Fruit fly (Drosophila melanogaster): ENCODE measurements around the gene Smr.

Smr gene

DNA sequence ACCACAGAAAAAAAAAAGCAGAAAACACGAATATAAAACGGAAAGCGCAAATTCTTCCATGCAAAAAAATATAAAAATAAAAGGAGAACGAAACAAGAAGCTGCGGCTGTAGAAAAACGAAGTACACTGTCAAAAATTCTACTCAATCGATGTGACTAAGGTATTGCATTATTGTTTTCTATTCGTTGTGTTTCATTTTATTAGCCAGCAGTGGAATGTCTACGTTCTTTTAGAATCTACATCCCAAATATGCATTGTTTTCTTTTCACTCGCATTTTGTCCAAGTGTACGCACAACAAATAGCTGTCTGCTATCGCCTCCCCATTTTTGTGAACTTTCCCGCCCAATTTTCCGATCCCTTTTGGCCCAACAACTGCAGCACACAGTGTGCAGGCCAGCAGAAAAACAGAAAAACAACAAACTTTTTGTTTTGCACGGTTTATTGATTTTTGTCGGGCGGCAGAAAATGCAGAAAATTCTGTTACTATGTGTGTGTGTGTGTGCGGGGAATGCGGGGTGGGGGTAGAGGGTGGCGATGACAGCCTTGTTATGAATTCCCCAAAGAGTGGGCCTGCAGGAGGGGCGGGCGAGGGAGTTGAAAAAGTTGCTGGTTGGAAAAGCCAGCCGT is 23.2 kb downstream of the Smr start (continued):
- TF ChIP-seq fd3F (GFP tag; optimal IDR thresholded peaks at IDR 0.05) (peak; percentile 3), ERR (GFP tag; optimal IDR thresholded peaks at IDR 0.05) (peak; percentile 47), tna (GFP tag; IDR thresholded peaks at IDR 0.05; ENCODE audit: partially characterized antibody) (no peak), CG17802 (tag; optimal IDR thresholded peaks at IDR 0.05) (peak; percentile 46), CG5953 (GFP tag; IDR thresholded peaks at IDR 0.05) (no peak), CG1024 (GFP tag; IDR thresholded peaks at IDR 0.05) (peak; percentile 36; the same call in 1 of the 2 replicates), Dfd (GFP tag; optimal IDR thresholded peaks at IDR 0.05) (no peak), GATAe (GFP tag; conservative IDR thresholded peaks at IDR 0.05) (no peak), chn (GFP tag; optimal IDR thresholded peaks at IDR 0.05) (peak; percentile 74), sd (tag; optimal IDR thresholded peaks at IDR 0.05) (no peak), CG10565 (GFP tag; optimal IDR thresholded peaks at IDR 0.05) (peak; percentile 37), CG8089 (GFP tag; optimal IDR thresholded peaks at IDR 0.05) (peak; percentile 74), ewg (GFP tag; optimal IDR thresholded peaks at IDR 0.05) (peak; percentile 38), D (optimal IDR thresholded peaks at IDR 0.05) (no peak), D (GFP tag; optimal IDR thresholded peaks at IDR 0.05) (peak; percentile 72), Rfx (GFP tag; IDR thresholded peaks at IDR 0.05) (peak; percentile 42; the same call in 1 of the 2 replicates), CG34224 (GFP tag; IDR thresholded peaks at IDR 0.05; ENCODE audit: partially characterized antibody) (no peak), cad (GFP tag; optimal IDR thresholded peaks at IDR 0.05) (no peak), Lim3 (GFP tag; IDR thresholded peaks at IDR 0.05) (no peak), CG1602 (GFP tag; optimal IDR thresholded peaks at IDR 0.05) (peak; percentile 69), al (GFP tag; IDR thresholded peaks at IDR 0.05) (0 out of 2 replicates have a peak, but pooled peaks have one; percentile 12), ac (GFP tag; optimal IDR thresholded peaks at IDR 0.05) (no peak), ap (GFP tag; IDR thresholded peaks at IDR 0.05) (peak; percentile 32; the same call in 1 of the 2 replicates), CG15073 (GFP tag; optimal IDR thresholded peaks at IDR 0.05) (no peak), Abd-B (GFP tag; optimal IDR thresholded peaks at IDR 0.05) (peak; percentile 62), CG10267 (tag; optimal IDR thresholded peaks at IDR 0.05) (peak; percentile 63), CG8944 (GFP tag; optimal IDR thresholded peaks at IDR 0.05) (peak; percentile 69), CG18599 (GFP tag; optimal IDR thresholded peaks at IDR 0.05) (peak; percentile 83), HmgZ (tag; optimal IDR thresholded peaks at IDR 0.05) (peak; percentile 26), zf30C (GFP tag; optimal IDR thresholded peaks at IDR 0.05) (peak; percentile 45), Fer2 (tag; optimal IDR thresholded peaks at IDR 0.05) (no peak), CG7745 (tag; optimal IDR thresholded peaks at IDR 0.05) (no peak), Usf (GFP tag; optimal IDR thresholded peaks at IDR 0.05) (no peak), CG14050 (GFP tag; IDR thresholded peaks at IDR 0.05) (peak; percentile 60), Chrac-16 (GFP tag; optimal IDR thresholded peaks at IDR 0.05) (peak; percentile 75), CG18476 (GFP tag; optimal IDR thresholded peaks at IDR 0.05) (peak; percentile 22), CoRest (tag; optimal IDR thresholded peaks at IDR 0.05) (peak; percentile 66), Sry-β (GFP tag; optimal IDR thresholded peaks at IDR 0.05) (no peak), klu (GFP tag; IDR thresholded peaks at IDR 0.05) (peak; percentile 49; the same call in 1 of the 2 replicates), CG16813 (GFP tag; IDR thresholded peaks at IDR 0.05; ENCODE audit: partially characterized antibody) (no peak), Nf-YC (tag; optimal IDR thresholded peaks at IDR 0.05) (no peak), CG12942 (GFP tag; optimal IDR thresholded peaks at IDR 0.05) (peak; percentile 67), CG13287 (GFP tag; IDR thresholded peaks at IDR 0.05; ENCODE audit: partially characterized antibody) (no peak), tio (GFP tag; optimal IDR thresholded peaks at IDR 0.05) (peak; percentile 60), Max (GFP tag; optimal IDR thresholded peaks at IDR 0.05) (peak; percentile 46), gsb-n (tag; optimal IDR thresholded peaks at IDR 0.05) (peak; percentile 31), Hr78 (GFP tag; optimal IDR thresholded peaks at IDR 0.05) (no peak), tin (GFP tag; optimal IDR thresholded peaks at IDR 0.05) (peak; percentile 77), chinmo (GFP tag; IDR thresholded peaks at IDR 0.05; ENCODE audit: partially characterized antibody) (no peak)
